Worm (Caenorhabditis elegans) whole organism, young adult: ENCODE measurements around the gene W03C9.2.
A peak's percentile ranks its signal among the peaks of the same experiment; 100 is the strongest.

Experiments
- B0261.1 ChIP-seq: sonication (generic microtip); optimal IDR thresholded peaks from 2 replicates; lab custom pipeline; 2016; ENCODE audit warnings: mild to moderate bottlenecking, missing genetic modification characterization, moderate library complexity, missing compliant biosample characterization
- D2030.7 ChIP-seq: fragments of 200-800 bp; sonication (Bioruptor generic); IDR thresholded peaks from 2 replicates; pipeline ENCODE4 v1.3.6; 2022; ENCODE audit warnings: missing genetic modification reagents, missing genetic modification characterization, missing compliant biosample characterization
- F10E7.11 ChIP-seq: sonication (generic microtip); optimal IDR thresholded peaks from 2 replicates; lab custom pipeline; 2017; ENCODE audit warnings: mild to moderate bottlenecking, missing genetic modification characterization, moderate library complexity, missing compliant biosample characterization
- F23B12.7 ChIP-seq: sonication (generic microtip); optimal IDR thresholded peaks from 2 replicates; lab custom pipeline; 2017; ENCODE audit warnings: missing genetic modification characterization, mild to moderate bottlenecking, missing compliant biosample characterization, antibody characterized with exemption, moderate library complexity; ENCODE audit not compliant: insufficient read depth
- F37B4.10 ChIP-seq: fragments of 200-800 bp; sonication (Bioruptor generic); IDR thresholded peaks from 2 replicates; pipeline ENCODE4 v1.3.6; 2022; ENCODE audit warnings: missing genetic modification characterization, missing compliant biosample characterization
- F57A8.1 ChIP-seq: fragments of 200-800 bp; sonication (Bioruptor generic); optimal IDR thresholded peaks from 2 replicates; lab custom pipeline; 2018; ENCODE audit warnings: mild to moderate bottlenecking, missing genetic modification characterization, moderate library complexity, missing compliant biosample characterization
- K11D2.4 ChIP-seq: fragments of 200-800 bp; sonication (Bioruptor generic); IDR thresholded peaks from 2 replicates; pipeline ENCODE4 v1.3.6; 2022; ENCODE audit warnings: missing genetic modification reagents, missing genetic modification characterization, missing compliant biosample characterization
- T07F8.4 ChIP-seq: sonication (generic microtip); optimal IDR thresholded peaks from 2 replicates; lab custom pipeline; 2016; ENCODE audit warnings: mild to moderate bottlenecking, missing genetic modification characterization, moderate library complexity, missing compliant biosample characterization
- T26A5.8 ChIP-seq: sonication (generic microtip); optimal IDR thresholded peaks from 2 replicates; lab custom pipeline; 2016; ENCODE audit warnings: missing genetic modification characterization, missing compliant biosample characterization
- Y79H2A.3 ChIP-seq: fragments of 200-800 bp; sonication (Bioruptor generic); conservative IDR thresholded peaks from 2 replicates; pipeline ENCODE4 v1.3.6; 2022; ENCODE audit warnings: missing genetic modification reagents, missing genetic modification characterization, missing compliant biosample characterization
- Y95B8A.8 ChIP-seq: fragments of 200-800 bp; sonication (Bioruptor generic); IDR thresholded peaks from 2 replicates; pipeline ENCODE4 v1.3.6; 2022; ENCODE audit warnings: missing genetic modification reagents, missing genetic modification characterization, missing compliant biosample characterization
- ZK185.1 ChIP-seq: sonication (generic microtip); optimal IDR thresholded peaks from 2 replicates; lab custom pipeline; 2016; ENCODE audit warnings: mild to moderate bottlenecking, missing genetic modification characterization, missing compliant biosample characterization; ENCODE audit not compliant: poor library complexity, severe bottlenecking
- akir-1 ChIP-seq: fragments of 200-800 bp; sonication (Bioruptor generic); optimal IDR thresholded peaks from 2 replicates; lab custom pipeline; 2018; ENCODE audit warnings: mild to moderate bottlenecking, missing genetic modification characterization, moderate library complexity, missing compliant biosample characterization
- aptf-2 ChIP-seq: fragments of 200-800 bp; sonication (Bioruptor generic); conservative IDR thresholded peaks from 2 replicates; pipeline ENCODE4 v1.3.6; 2022; ENCODE audit warnings: missing genetic modification reagents, missing genetic modification characterization, missing compliant biosample characterization
- aptf-3 ChIP-seq: fragments of 200-800 bp; sonication (Bioruptor generic); IDR thresholded peaks from 2 replicates; pipeline ENCODE4 v1.3.6; 2022; ENCODE audit warnings: missing genetic modification characterization, missing compliant biosample characterization
- attf-6 ChIP-seq: fragments of 200-800 bp; sonication (Bioruptor generic); IDR thresholded peaks from 2 replicates; pipeline ENCODE4 v1.3.6; 2022; ENCODE audit warnings: missing genetic modification reagents, missing genetic modification characterization, missing compliant biosample characterization
- ceh-27 ChIP-seq: fragments of 200-800 bp; sonication (Bioruptor generic); optimal IDR thresholded peaks from 2 replicates; lab custom pipeline; 2018; ENCODE audit warnings: mild to moderate bottlenecking, missing genetic modification characterization, moderate library complexity, missing compliant biosample characterization
- ceh-40 ChIP-seq: fragments of 200-800 bp; sonication (Bioruptor generic); IDR thresholded peaks from 2 replicates; pipeline ENCODE4 v1.3.6; 2022; ENCODE audit warnings: missing genetic modification characterization, missing compliant biosample characterization
- chd-7 ChIP-seq: sonication (generic microtip); optimal IDR thresholded peaks from 2 replicates; lab custom pipeline; 2016; ENCODE audit warnings: mild to moderate bottlenecking, missing genetic modification characterization, moderate library complexity, missing compliant biosample characterization
- dox-1 ChIP-seq: fragments of 200-800 bp; sonication (Bioruptor generic); IDR thresholded peaks from 2 replicates; pipeline ENCODE4 v1.3.6; 2022; ENCODE audit warnings: missing genetic modification reagents, missing genetic modification characterization, missing compliant biosample characterization
- egl-18 ChIP-seq: fragments of 200-800 bp; sonication (Bioruptor generic); IDR thresholded peaks from 2 replicates; pipeline ENCODE4 v1.3.6; 2022; ENCODE audit warnings: missing genetic modification reagents, missing genetic modification characterization, missing compliant biosample characterization
- egrh-3 ChIP-seq: fragments of 200-800 bp; sonication (Bioruptor generic); IDR thresholded peaks from 2 replicates; pipeline ENCODE4 v1.3.6; 2022; ENCODE audit warnings: missing genetic modification reagents, missing genetic modification characterization, missing compliant biosample characterization
- ets-4 ChIP-seq: fragments of 200-800 bp; sonication (Bioruptor generic); optimal IDR thresholded peaks from 2 replicates; lab custom pipeline; 2018; ENCODE audit warnings: mild to moderate bottlenecking, missing genetic modification characterization, missing compliant biosample characterization
- gei-17 ChIP-seq: fragments of 200-800 bp; sonication (Bioruptor generic); optimal IDR thresholded peaks from 2 replicates; lab custom pipeline; 2018; ENCODE audit warnings: mild to moderate bottlenecking, missing genetic modification characterization, missing compliant biosample characterization
- hlh-12 ChIP-seq: sonication (generic microtip); optimal IDR thresholded peaks from 2 replicates; lab custom pipeline; 2016; ENCODE audit warnings: missing genetic modification characterization, missing compliant biosample characterization
- hrde-1 ChIP-seq: sonication (generic microtip); optimal IDR thresholded peaks from 2 replicates; lab custom pipeline; 2016; ENCODE audit warnings: missing genetic modification characterization, mild to moderate bottlenecking, missing compliant biosample characterization, moderate library complexity, missing genotype, missing genetic modification reagents, borderline replicate concordance
- lin-35 ChIP-seq, 3 experiments: fragments of 150-350 bp in 2 of 3; sonication (generic microtip) in 1 of 3; optimal IDR thresholded peaks; 2 replicates each; lab custom pipeline; 2014 to 2018; ENCODE audit warnings: missing biosample characterization in 3 of 3, missing genetic modification characterization in 3 of 3, missing genetic modification reagents in 3 of 3
- lsl-1 ChIP-seq: fragments of 200-800 bp; sonication (Bioruptor generic); optimal IDR thresholded peaks from 2 replicates; lab custom pipeline; 2018; ENCODE audit warnings: mild to moderate bottlenecking, missing genetic modification characterization, moderate library complexity, missing compliant biosample characterization
- mel-28 ChIP-seq: sonication (generic microtip); optimal IDR thresholded peaks from 2 replicates; lab custom pipeline; 2016; ENCODE audit warnings: borderline replicate concordance, mild to moderate bottlenecking, missing genetic modification characterization, missing compliant biosample characterization
- nfya-2 ChIP-seq: fragments of 200-800 bp; sonication (Bioruptor generic); IDR thresholded peaks from 2 replicates; pipeline ENCODE4 v1.3.6; 2022; ENCODE audit warnings: missing genetic modification reagents, missing genetic modification characterization, missing compliant biosample characterization
- nfyb-1 ChIP-seq: fragments of 200-800 bp; sonication (Bioruptor generic); IDR thresholded peaks from 2 replicates; pipeline ENCODE4 v1.3.6; 2022; ENCODE audit warnings: missing genetic modification reagents, missing genetic modification characterization, missing compliant biosample characterization
- nhr-120 ChIP-seq: fragments of 200-800 bp; sonication (Bioruptor generic); IDR thresholded peaks from 2 replicates; pipeline ENCODE4 v1.3.6; 2022; ENCODE audit warnings: missing genetic modification characterization, missing compliant biosample characterization
- nhr-27 ChIP-seq: fragments of 200-800 bp; sonication (Bioruptor generic); optimal IDR thresholded peaks from 2 replicates; lab custom pipeline; 2018; ENCODE audit warnings: mild to moderate bottlenecking, missing genetic modification characterization, moderate library complexity, missing compliant biosample characterization
- pbrm-1 ChIP-seq: fragments of 200-800 bp; sonication (Bioruptor generic); IDR thresholded peaks from 2 replicates; pipeline ENCODE4 v1.3.6; 2022; ENCODE audit warnings: missing genetic modification reagents, missing genetic modification characterization, missing compliant biosample characterization
- pha-4 ChIP-seq: fragments of 150-350 bp; sonication (generic microtip); optimal IDR thresholded peaks from 2 replicates; lab custom pipeline; 2014; ENCODE audit warnings: missing biosample characterization, missing genetic modification reagents, missing genetic modification characterization
- rcor-1 ChIP-seq: fragments of 200-800 bp; sonication (Bioruptor generic); IDR thresholded peaks from 2 replicates; pipeline ENCODE4 v1.3.6; 2022; ENCODE audit warnings: missing genetic modification reagents, missing genetic modification characterization, missing compliant biosample characterization
- sdz-38 ChIP-seq: sonication (generic microtip); optimal IDR thresholded peaks from 2 replicates; lab custom pipeline; 2016; ENCODE audit warnings: missing genotype, missing genetic modification characterization, missing compliant biosample characterization
- snpc-1.1 ChIP-seq: sonication (generic microtip); optimal IDR thresholded peaks from 2 replicates; lab custom pipeline; 2017; ENCODE audit warnings: missing genetic modification characterization, mild to moderate bottlenecking, missing compliant biosample characterization, antibody characterized with exemption, moderate library complexity, missing genotype, missing genetic modification reagents; ENCODE audit not compliant: insufficient read depth
- snpc-1.3 ChIP-seq: sonication (generic microtip); optimal IDR thresholded peaks from 2 replicates; lab custom pipeline; 2017; ENCODE audit warnings: missing genetic modification characterization, mild to moderate bottlenecking, missing compliant biosample characterization, antibody characterized with exemption, moderate library complexity, missing genotype, missing genetic modification reagents; ENCODE audit not compliant: insufficient read depth
- somi-1 ChIP-seq: fragments of 200-800 bp; sonication (Bioruptor generic); optimal IDR thresholded peaks from 2 replicates; lab custom pipeline; 2018; ENCODE audit warnings: mild to moderate bottlenecking, missing genetic modification characterization, missing compliant biosample characterization
- sptf-2 ChIP-seq: fragments of 200-800 bp; sonication (Bioruptor generic); optimal IDR thresholded peaks from 2 replicates; lab custom pipeline; 2018; ENCODE audit warnings: mild to moderate bottlenecking, missing genetic modification characterization, missing compliant biosample characterization
- tbx-9 ChIP-seq: sonication (generic microtip); optimal IDR thresholded peaks from 2 replicates; lab custom pipeline; 2016; ENCODE audit warnings: borderline replicate concordance, missing genetic modification characterization, inconsistent platforms, missing compliant biosample characterization
- tlf-1 ChIP-seq: fragments of 200-800 bp; sonication (Bioruptor generic); optimal IDR thresholded peaks from 2 replicates; lab custom pipeline; 2018; ENCODE audit warnings: mild to moderate bottlenecking, missing genetic modification characterization, missing compliant biosample characterization
- zfh-2 ChIP-seq: fragments of 200-800 bp; sonication (Bioruptor generic); conservative IDR thresholded peaks from 2 replicates; pipeline ENCODE4 v1.3.6; 2022; ENCODE audit warnings: missing genetic modification reagents, missing genetic modification characterization, missing compliant biosample characterization
- zim-3 ChIP-seq: sonication (generic microtip); optimal IDR thresholded peaks from 2 replicates; lab custom pipeline; 2017; ENCODE audit warnings: mild to moderate bottlenecking, missing genetic modification characterization, moderate library complexity, missing compliant biosample characterization
- ztf-26 ChIP-seq: sonication (generic microtip); optimal IDR thresholded peaks from 2 replicates; lab custom pipeline; 2017; ENCODE audit warnings: missing genetic modification characterization, missing compliant biosample characterization
- ztf-6 ChIP-seq: fragments of 200-800 bp; sonication (Bioruptor generic); IDR thresholded peaks from 2 replicates; pipeline ENCODE4 v1.3.6; 2022; ENCODE audit warnings: missing genetic modification reagents, missing genetic modification characterization, missing compliant biosample characterization

The W03C9.2 gene

DNA sequence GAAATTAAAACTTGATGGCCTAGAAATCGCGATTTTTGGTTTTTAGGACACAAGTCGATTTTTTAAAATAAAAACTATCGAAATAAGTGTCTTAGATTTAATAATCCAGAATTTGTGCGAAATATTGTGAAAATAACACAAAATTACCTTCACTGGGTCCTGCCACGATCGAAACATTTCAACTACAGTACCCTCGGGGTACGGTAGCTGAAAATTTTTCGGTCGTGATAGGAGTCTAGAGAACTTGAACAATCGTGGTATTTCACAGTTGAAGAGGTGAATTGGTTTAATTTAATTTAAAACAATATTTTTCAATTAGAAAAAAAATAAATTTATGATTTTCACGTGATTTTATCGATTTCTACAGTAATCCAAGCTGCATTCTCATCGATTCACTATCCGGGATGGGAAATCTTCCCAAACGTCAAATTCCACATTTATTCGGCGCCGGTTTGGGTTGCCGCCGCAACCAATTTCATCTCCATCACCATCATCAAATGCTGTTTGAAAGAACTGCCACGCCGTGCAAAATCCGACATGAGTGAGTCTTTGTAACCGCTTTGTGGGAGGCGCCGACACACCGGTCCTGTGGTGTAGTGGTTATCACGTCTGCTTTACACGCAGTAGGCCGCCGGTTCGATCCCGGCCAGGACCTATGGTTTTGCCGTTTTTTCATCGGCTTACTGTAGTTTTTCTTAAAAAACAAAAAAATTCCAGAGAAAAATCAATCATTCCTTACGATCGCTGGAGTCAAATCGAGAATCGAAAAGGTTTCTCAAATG lies 3.2 kb upstream of the W03C9.2 start:
- TF ChIP-seq B0261.1 (tag; lab: Kevin White, UChicago) = peak; percentile 81
- TF ChIP-seq ztf-6 (GFP tag; lab: Robert Waterston, UW) = no peak
- TF ChIP-seq T26A5.8 (tag; lab: Kevin White, UChicago) = no peak
- TF ChIP-seq Y79H2A.3 = no peak
- TF ChIP-seq F10E7.11 = no peak
- TF ChIP-seq Y95B8A.8 (GFP tag; lab: Robert Waterston, UW) = no peak
- TF ChIP-seq sdz-38 (tag; lab: Kevin White, UChicago) = no peak
- no peak for TF ChIP-seq hrde-1 (tag; lab: Kevin White, UChicago)
- no peak for TF ChIP-seq tbx-9 (tag; lab: Kevin White, UChicago)
- no peak for TF ChIP-seq nhr-27
- TF ChIP-seq mel-28 (tag; lab: Kevin White, UChicago) = no peak
- peak; percentile 59 for TF ChIP-seq nfyb-1 (GFP tag; lab: Robert Waterston, UW)
- no peak for TF ChIP-seq F57A8.1 (GFP tag; lab: Kevin White, UChicago)
- TF ChIP-seq ceh-27 = peak; percentile 56
- peak; percentile 42; the same call in 1 of the 2 replicates for TF ChIP-seq pbrm-1
- no peak for TF ChIP-seq gei-17
- TF ChIP-seq sptf-2 = no peak
- no peak for TF ChIP-seq rcor-1 (GFP tag; lab: Robert Waterston, UW)
- TF ChIP-seq egrh-3 (GFP tag; lab: Robert Waterston, UW) = no peak
- TF ChIP-seq pha-4 (tag; lab: Kevin White, UChicago) = no peak
- TF ChIP-seq aptf-3 (GFP tag; lab: Robert Waterston, UW) = no peak
- TF ChIP-seq lsl-1 (GFP tag; lab: Kevin White, UChicago) = peak; percentile 74
- TF ChIP-seq attf-6 (GFP tag; lab: Robert Waterston, UW) = no peak
- TF ChIP-seq hlh-12 = no peak
- no peak for TF ChIP-seq snpc-1.3
- TF ChIP-seq nhr-120 (GFP tag; lab: Robert Waterston, UW) = no peak
- peak; percentile 63; the same call in 1 of the 2 replicates for TF ChIP-seq D2030.7 (GFP tag; lab: Robert Waterston, UW)
- no peak for TF ChIP-seq tlf-1
- TF ChIP-seq ets-4 (GFP tag; lab: Kevin White, UChicago) = no peak
- TF ChIP-seq ceh-40 (GFP tag; lab: Robert Waterston, UW) = no peak
- TF ChIP-seq ztf-26 (tag; lab: Kevin White, UChicago) = peak; percentile 17
- no peak for TF ChIP-seq ZK185.1 (tag; lab: Kevin White, UChicago)
- TF ChIP-seq dox-1 = no peak
- TF ChIP-seq T07F8.4 (tag; lab: Kevin White, UChicago) = no peak
- TF ChIP-seq zfh-2 (GFP tag; lab: Robert Waterston, UW) = peak; percentile 42; the same call in 1 of the 2 replicates
- TF ChIP-seq chd-7 (tag; lab: Kevin White, UChicago) = no peak
- no peak for TF ChIP-seq somi-1 (GFP tag; lab: Kevin White, UChicago)
- no peak for TF ChIP-seq F37B4.10
- no peak for TF ChIP-seq snpc-1.1 (tag; lab: Kevin White, UChicago)
- TF ChIP-seq K11D2.4 (GFP tag; lab: Robert Waterston, UW) = no peak
- TF ChIP-seq egl-18 = no peak
- no peak for TF ChIP-seq zim-3
- no peak for TF ChIP-seq akir-1 (GFP tag; lab: Kevin White, UChicago)
- TF ChIP-seq aptf-2 (GFP tag; lab: Robert Waterston, UW) = no peak
- TF ChIP-seq F23B12.7 (tag; lab: Kevin White, UChicago) = peak; percentile 43
- TF ChIP-seq lin-35 (GFP tag; optimal IDR thresholded peaks at IDR 0.05; lab: Kevin White, UChicago) = peak in 1 of 3 experiments; percentile 5
- TF ChIP-seq nfya-2 (GFP tag; lab: Robert Waterston, UW) = no peak
